Fruit fly (Drosophila melanogaster) whole organism, embryonic: ENCODE data around the gene CG42726.
A peak's percentile ranks its signal among the peaks of the same experiment; 100 is the strongest.

Source experiments
- Awh ChIP-seq: fragments of 200-800 bp; sonication (Bioruptor generic); IDR thresholded peaks from 2 replicates; pipeline ENCODE4, ENCODE4 v1.3.6; 2022; ENCODE audit warnings: missing biosample characterization, missing genetic modification characterization
- CG10543 ChIP-seq: fragments of 200-800 bp; sonication (Bioruptor generic); optimal IDR thresholded peaks from 3 replicates; lab custom pipeline; 2017; ENCODE audit warnings: missing biosample characterization, mild to moderate bottlenecking, missing genetic modification characterization, moderate library complexity
- CG10979 ChIP-seq: fragments of 200-800 bp; sonication (Bioruptor generic); optimal IDR thresholded peaks from 2 replicates; lab custom pipeline; 2018; ENCODE audit warnings: missing biosample characterization, mild to moderate bottlenecking, missing genetic modification characterization, moderate library complexity
- CG11560 ChIP-seq: fragments of 200-800 bp; sonication (Bioruptor generic); IDR thresholded peaks from 3 replicates; pipeline ENCODE4 v1.3.6; 2022; ENCODE audit warnings: missing biosample characterization, missing genetic modification characterization
- CG16813 ChIP-seq: fragments of 200-800 bp; sonication (Bioruptor generic); IDR thresholded peaks from 3 replicates; pipeline ENCODE4 v1.3.6; 2022; ENCODE audit warnings: missing biosample characterization, missing genetic modification characterization; ENCODE audit not compliant: partially characterized antibody
- CG17328 ChIP-seq: fragments of 200-800 bp; sonication (Bioruptor generic); IDR thresholded peaks from 2 replicates; pipeline ENCODE4 v1.3.6; 2022; ENCODE audit warnings: missing biosample characterization, missing genetic modification characterization
- CG17361 ChIP-seq: fragments of 200-800 bp; sonication (Bioruptor generic); IDR thresholded peaks from 3 replicates; pipeline ENCODE4 v1.3.6; 2022; ENCODE audit warnings: missing biosample characterization, missing genetic modification characterization
- CG17385 ChIP-seq: fragments of 200-800 bp; sonication (Bioruptor generic); optimal IDR thresholded peaks from 3 replicates; lab custom pipeline; 2018; ENCODE audit warnings: missing biosample characterization, mild to moderate bottlenecking, missing genetic modification characterization
- CG2116 ChIP-seq: fragments of 200-800 bp; sonication (Bioruptor generic); optimal IDR thresholded peaks from 3 replicates; lab custom pipeline; 2018; ENCODE audit warnings: missing biosample characterization, mild to moderate bottlenecking, missing genetic modification characterization
- CG2120 ChIP-seq: fragments of 200-800 bp; sonication (Bioruptor generic); optimal IDR thresholded peaks from 3 replicates; lab custom pipeline; 2016; ENCODE audit warnings: missing biosample characterization, missing genetic modification characterization
- CG32532 ChIP-seq: fragments of 200-800 bp; sonication (Bioruptor generic); IDR thresholded peaks from 2 replicates; pipeline ENCODE4 v1.3.6; 2022; ENCODE audit warnings: missing biosample characterization, missing genetic modification characterization
- CG32767 ChIP-seq: fragments of 200-800 bp; sonication (Bioruptor generic); IDR thresholded peaks from 2 replicates; pipeline ENCODE4 v1.3.6; 2022; ENCODE audit warnings: missing biosample characterization, missing genetic modification characterization
- CG3726 ChIP-seq: fragments of 200-800 bp; sonication (Bioruptor generic); IDR thresholded peaks from 3 replicates; pipeline ENCODE4, ENCODE4 v1.3.6; 2022; ENCODE audit warnings: missing biosample characterization, missing genetic modification characterization
- CG3847 ChIP-seq: fragments of 200-800 bp; sonication (Bioruptor generic); IDR thresholded peaks from 2 replicates; pipeline ENCODE4 v1.3.6; 2022; ENCODE audit warnings: missing biosample characterization, missing genetic modification characterization
- CG42726 ChIP-seq: fragments of 200-800 bp; sonication (Bioruptor generic); IDR thresholded peaks from 2 replicates; pipeline ENCODE4 v1.3.6; 2022; ENCODE audit warnings: missing biosample characterization, missing genetic modification characterization; ENCODE audit not compliant: partially characterized antibody
- CG4360 ChIP-seq: fragments of 200-800 bp; sonication (Bioruptor generic); IDR thresholded peaks from 2 replicates; pipeline ENCODE4 v1.3.6; 2022; ENCODE audit warnings: missing biosample characterization, missing genetic modification characterization
- CG4404 ChIP-seq: fragments of 200-800 bp; sonication (Bioruptor generic); IDR thresholded peaks from 2 replicates; pipeline ENCODE4 v1.3.6; 2022; ENCODE audit warnings: missing biosample characterization, missing genetic modification characterization
- CG9817 ChIP-seq: fragments of 200-800 bp; sonication (Bioruptor generic); optimal IDR thresholded peaks from 2 replicates; lab custom pipeline; 2018; ENCODE audit warnings: missing biosample characterization, mild to moderate bottlenecking, missing genetic modification characterization, moderate library complexity
- Dbx ChIP-seq: fragments of 200-800 bp; sonication (Bioruptor generic); IDR thresholded peaks from 3 replicates; pipeline ENCODE4 v1.3.6; 2022; ENCODE audit warnings: missing biosample characterization, missing genetic modification characterization
- Eip74EF ChIP-seq, 2 experiments: fragments of 200-800 bp in 1 of 2; fragments of >200 bp in 1 of 2; sonication (Bioruptor generic) in 1 of 2; optimal IDR thresholded peaks; 2 replicates each; lab custom pipeline; 2017 to 2019; ENCODE audit warnings: missing biosample characterization in 2 of 2, missing genetic modification characterization in 2 of 2, mild to moderate bottlenecking in 1 of 2, moderate library complexity in 1 of 2
- Hmr ChIP-seq: fragments of 200-800 bp; sonication (Bioruptor generic); optimal IDR thresholded peaks from 3 replicates; lab custom pipeline; 2017; ENCODE audit warnings: mild to moderate bottlenecking, missing biosample characterization, missing genetic modification reagents, missing genetic modification characterization
- Hr39 ChIP-seq: fragments of >200 bp; optimal IDR thresholded peaks from 2 replicates; lab custom pipeline; 2017
- Hsf ChIP-seq: fragments of 200-800 bp; sonication (Bioruptor generic); optimal IDR thresholded peaks from 3 replicates; lab custom pipeline; 2016; ENCODE audit warnings: missing biosample characterization, missing genetic modification characterization
- Med ChIP-seq: fragments of 200-800 bp; sonication (Bioruptor generic); peaks from one replicate; lab custom pipeline; 2016; ENCODE audit warnings: missing biosample characterization, missing genetic modification characterization, mild to moderate bottlenecking, inconsistent platforms, moderate library complexity
- Neu2 ChIP-seq: fragments of 200-800 bp; sonication (Bioruptor generic); optimal IDR thresholded peaks from 3 replicates; lab custom pipeline; 2016; ENCODE audit warnings: missing biosample characterization, missing genetic modification characterization, borderline replicate concordance
- Nf-YA ChIP-seq: fragments of 200-800 bp; sonication (Bioruptor generic); IDR thresholded peaks from 2 replicates; pipeline ENCODE4 v1.3.6; 2022; ENCODE audit warnings: missing biosample characterization, missing genetic modification characterization
- PHDP ChIP-seq: fragments of 200-800 bp; sonication (Bioruptor generic); optimal IDR thresholded peaks from 3 replicates; lab custom pipeline; 2018; ENCODE audit warnings: missing biosample characterization, mild to moderate bottlenecking, missing genetic modification characterization, moderate library complexity
- Pdp1 ChIP-seq, 2 experiments: fragments of 200-800 bp; sonication (Bioruptor generic); optimal IDR thresholded peaks; 3 replicates each; lab custom pipeline; 2016; ENCODE audit warnings: missing biosample characterization in 2 of 2, missing genetic modification characterization in 2 of 2, mild to moderate bottlenecking in 1 of 2, moderate library complexity in 1 of 2
- bbx ChIP-seq: fragments of 200-800 bp; sonication (Bioruptor generic); IDR thresholded peaks from 2 replicates; pipeline ENCODE4 v1.3.6; 2022; ENCODE audit warnings: missing biosample characterization, missing genetic modification characterization; ENCODE audit not compliant: partially characterized antibody
- croc ChIP-seq: fragments of 200-800 bp; sonication (Bioruptor generic); conservative IDR thresholded peaks from 3 replicates; pipeline ENCODE4 v1.3.6; 2022; ENCODE audit warnings: missing biosample characterization, missing genetic modification characterization
- dati ChIP-seq: fragments of 200-800 bp; sonication (Bioruptor generic); IDR thresholded peaks from 2 replicates; pipeline ENCODE4 v1.3.6; 2022; ENCODE audit warnings: missing biosample characterization, missing genetic modification characterization
- dmrt11E ChIP-seq: fragments of 200-800 bp; sonication (Bioruptor generic); optimal IDR thresholded peaks from 3 replicates; lab custom pipeline; 2018; ENCODE audit warnings: missing biosample characterization, mild to moderate bottlenecking, missing genetic modification characterization, moderate library complexity
- dpn ChIP-seq, 2 experiments: fragments of 200-800 bp; sonication (Bioruptor generic); optimal IDR thresholded peaks; 3 replicates each; lab custom pipeline; 2016; ENCODE audit warnings: missing biosample characterization in 2 of 2, missing genetic modification characterization in 2 of 2
- dysf ChIP-seq: fragments of 200-800 bp; sonication (Bioruptor generic); IDR thresholded peaks from 3 replicates; pipeline ENCODE4 v1.3.6; 2022; ENCODE audit warnings: missing biosample characterization, missing genetic modification characterization
- ewg ChIP-seq: fragments of 200-800 bp; sonication (Bioruptor generic); optimal IDR thresholded peaks from 3 replicates; lab custom pipeline; 2017; ENCODE audit warnings: mild to moderate bottlenecking, missing biosample characterization, missing genetic modification reagents, missing genetic modification characterization
- ftz-f1 ChIP-seq: fragments of 200-800 bp; sonication (Bioruptor generic); optimal IDR thresholded peaks from 2 replicates; lab custom pipeline; 2016; ENCODE audit warnings: missing biosample characterization, missing genetic modification characterization
- gem ChIP-seq: fragments of 200-800 bp; sonication (Bioruptor generic); optimal IDR thresholded peaks from 2 replicates; lab custom pipeline; 2019; ENCODE audit warnings: missing biosample characterization, mild to moderate bottlenecking, missing genetic modification characterization, moderate library complexity
- ham ChIP-seq: fragments of 200-800 bp; sonication (Bioruptor generic); IDR thresholded peaks from 2 replicates; pipeline ENCODE4 v1.3.6; 2022; ENCODE audit warnings: missing biosample characterization, missing genetic modification characterization
- hth ChIP-seq: fragments of >200 bp; optimal IDR thresholded peaks from 2 replicates; lab custom pipeline; 2017; ENCODE audit warnings: inconsistent platforms
- ind ChIP-seq: fragments of 200-800 bp; sonication (Bioruptor generic); optimal IDR thresholded peaks from 3 replicates; lab custom pipeline; 2016; ENCODE audit warnings: missing biosample characterization, missing genetic modification characterization
- lilli ChIP-seq: fragments of 200-800 bp; sonication (Bioruptor generic); optimal IDR thresholded peaks from 3 replicates; lab custom pipeline; 2016; ENCODE audit warnings: missing biosample characterization, missing genetic modification characterization
- mam ChIP-seq: fragments of 200-800 bp; sonication (Bioruptor generic); optimal IDR thresholded peaks from 3 replicates; lab custom pipeline; 2016; ENCODE audit warnings: missing biosample characterization, missing genetic modification characterization
- sd ChIP-seq: fragments of 200-800 bp; sonication (Bioruptor generic); optimal IDR thresholded peaks from 3 replicates; lab custom pipeline; 2018; ENCODE audit warnings: missing biosample characterization, mild to moderate bottlenecking, missing genetic modification characterization, moderate library complexity
- sens ChIP-seq: fragments of 200-800 bp; sonication (Bioruptor generic); peaks from one replicate; lab custom pipeline; 2016; ENCODE audit warnings: missing biosample characterization, missing genetic modification characterization
- tin ChIP-seq: fragments of 200-800 bp; sonication (Bioruptor generic); optimal IDR thresholded peaks from 3 replicates; lab custom pipeline; 2016; ENCODE audit warnings: missing biosample characterization, missing genetic modification characterization
- toy ChIP-seq: fragments of 200-800 bp; sonication (Bioruptor generic); IDR thresholded peaks from 2 replicates; pipeline ENCODE4 v1.3.6; 2022; ENCODE audit warnings: missing biosample characterization, missing genetic modification characterization
- unc-4 ChIP-seq: fragments of 200-800 bp; sonication (Bioruptor generic); IDR thresholded peaks from 2 replicates; pipeline ENCODE4 v1.3.6; 2022; ENCODE audit warnings: missing biosample characterization, missing genetic modification characterization; ENCODE audit not compliant: partially characterized antibody
- vvl ChIP-seq: fragments of 200-800 bp; sonication (Bioruptor generic); IDR thresholded peaks from 2 replicates; pipeline ENCODE4 v1.3.6; 2022; ENCODE audit warnings: missing biosample characterization, missing genetic modification characterization
- z ChIP-seq: fragments of 200-800 bp; sonication (Bioruptor generic); IDR thresholded peaks from 3 replicates; pipeline ENCODE4 v1.3.6; 2022; ENCODE audit warnings: missing biosample characterization, missing genetic modification characterization

Gene CG42726

DNA sequence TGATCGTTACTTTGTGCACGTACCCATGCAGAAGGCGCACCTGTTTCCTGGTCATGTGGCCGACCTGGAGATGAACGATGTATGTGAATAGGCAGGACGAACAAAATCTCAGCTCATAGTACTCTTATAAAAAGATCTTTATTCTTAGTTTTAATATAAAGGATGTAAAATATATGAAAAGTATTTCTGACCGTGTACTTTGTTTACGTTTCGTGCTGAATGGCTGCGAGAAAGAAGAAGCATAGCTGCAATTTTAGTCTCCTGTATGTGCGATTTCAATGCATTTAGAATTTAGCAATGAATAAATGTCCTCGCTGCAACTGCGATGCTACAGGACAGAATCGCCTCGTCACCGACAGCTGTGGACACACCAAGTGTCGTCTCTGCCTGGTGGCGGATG is at the start of gene CG42726, which contains the start of gene CG42727 (continued):
- TF ChIP-seq CG9817 (peak; percentile 40), tin (GFP tag; lab: Kevin White, UChicago) (peak; percentile 51), CG32532 (GFP tag; lab: Robert Waterston, UW) (peak; percentile 16; the same call in 1 of the 2 replicates), mam (GFP tag; lab: Kevin White, UChicago) (peak; percentile 33), CG2116 (GFP tag; lab: Kevin White, UChicago) (peak; percentile 13), croc (GFP tag; lab: Robert Waterston, UW) (no peak), ind (GFP tag; lab: Kevin White, UChicago) (peak; percentile 39), CG17385 (GFP tag; lab: Kevin White, UChicago) (peak; percentile 96), dmrt11E (peak; percentile 9), Awh (GFP tag; lab: Robert Waterston, UW) (peak; percentile 10; the same call in 1 of the 2 replicates), Hsf (GFP tag; lab: Kevin White, UChicago) (peak; percentile 55), PHDP (tag; lab: Kevin White, UChicago) (peak; percentile 48), Hmr (GFP tag; lab: Kevin White, UChicago) (peak; percentile 17), CG4360 (no peak), sd (tag; lab: Kevin White, UChicago) (peak; percentile 42), lilli (GFP tag; lab: Kevin White, UChicago) (peak; percentile 51), unc-4 (GFP tag; lab: Robert Waterston, UW) (no peak), CG4404 (GFP tag; lab: Robert Waterston, UW) (no peak), gem (peak; percentile 54), dpn (GFP tag; optimal IDR thresholded peaks at IDR 0.05; lab: Kevin White, UChicago) (peak in 1 of 2 experiments; percentile 46)

dm6 chr3R:15305246-15305645 is 42.6 kb upstream of the CG42726 start:
- TF ChIP-seq Nf-YA (no peak), CG42726 (GFP tag; lab: Robert Waterston, UW) (peak; percentile 23; the same call in 1 of the 2 replicates), CG3726 (GFP tag; lab: Robert Waterston, UW) (no peak), bbx (GFP tag; lab: Robert Waterston, UW) (0 out of 2 replicates have a peak, but pooled peaks have one; percentile 6), CG10543 (peak; percentile 6), Hr39 (lab: Kevin White, UChicago) (peak; percentile 16), CG16813 (GFP tag; lab: Robert Waterston, UW) (0 out of 3 replicates have a peak, but pooled peaks have one; percentile 24), ftz-f1 (GFP tag; lab: Kevin White, UChicago) (peak; percentile 56), vvl (GFP tag; lab: Robert Waterston, UW) (0 out of 2 replicates have a peak, but pooled peaks have one; percentile 12), dati (GFP tag; lab: Robert Waterston, UW) (no peak), Dbx (GFP tag; lab: Robert Waterston, UW) (0 out of 3 replicates have a peak, but pooled peaks have one; percentile 6), dysf (GFP tag; lab: Robert Waterston, UW) (0 out of 3 replicates have a peak, but pooled peaks have one; percentile 9), sens (GFP tag; lab: Kevin White, UChicago) (peak; percentile 22), CG11560 (tag; lab: Robert Waterston, UW) (0 out of 3 replicates have a peak, but pooled peaks have one; percentile 35), CG17328 (GFP tag; lab: Robert Waterston, UW) (peak; percentile 37; the same call in 1 of the 2 replicates)

DNA sequence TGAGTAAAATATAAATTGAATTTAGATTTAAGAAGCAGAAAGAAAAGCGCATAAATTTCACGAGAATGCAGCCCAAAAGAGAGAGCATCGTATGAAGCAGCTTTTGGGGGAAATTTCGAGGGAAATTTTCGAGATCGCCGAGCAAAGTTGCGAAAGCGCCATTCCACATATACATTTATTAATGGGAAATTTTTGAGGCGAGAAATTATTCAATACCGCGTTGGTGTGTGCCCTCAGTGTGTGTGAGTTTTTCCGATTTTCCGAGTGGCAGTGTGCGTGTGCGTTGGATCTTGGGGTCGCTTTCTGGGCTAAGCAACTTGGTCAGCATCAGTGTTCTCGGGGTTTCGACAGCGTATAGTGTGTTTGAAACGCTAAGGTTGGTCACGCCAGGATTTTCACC is 37.9 kb upstream of the CG42726 start, which contains the start of gene Tm2:
Gene Tm2 (plus strand): TSS at position 270 of the 400 bp plus-strand sequence.
- peak; percentile 70 for TF ChIP-seq Med
- no peak for TF ChIP-seq Dbx (GFP tag; lab: Robert Waterston, UW)
- TF ChIP-seq CG10979 (tag; lab: Kevin White, UChicago): no peak
- TF ChIP-seq ham: no peak
- TF ChIP-seq Eip74EF (GFP tag; optimal IDR thresholded peaks at IDR 0.05; lab: Kevin White, UChicago): no peak
- no peak for TF ChIP-seq hth (lab: Kevin White, UChicago)
- peak in 1 of 2 experiments; percentile 54 for TF ChIP-seq Pdp1 (GFP tag; optimal IDR thresholded peaks at IDR 0.05; lab: Kevin White, UChicago)
- no peak for TF ChIP-seq CG17361 (GFP tag; lab: Robert Waterston, UW)
- no peak for TF ChIP-seq CG3847 (GFP tag; lab: Robert Waterston, UW)
- TF ChIP-seq CG2120: no peak
- TF ChIP-seq sens (GFP tag; lab: Kevin White, UChicago): peak; percentile 82
- TF ChIP-seq ewg (GFP tag; lab: Kevin White, UChicago): no peak
- TF ChIP-seq Neu2 (GFP tag; lab: Kevin White, UChicago): no peak
- 0 out of 2 replicates have a peak, but pooled peaks have one; percentile 15 for TF ChIP-seq CG32767 (GFP tag; lab: Robert Waterston, UW)
- TF ChIP-seq toy (GFP tag; lab: Robert Waterston, UW): no peak
- TF ChIP-seq z (GFP tag; lab: Robert Waterston, UW): 0 out of 3 replicates have a peak, but pooled peaks have one; percentile 27
- peak; percentile 1 for TF ChIP-seq sd (tag; lab: Kevin White, UChicago)
